Fruit fly (Drosophila melanogaster): Measurements from ENCODE around the gene TM9SF2.

TM9SF2 gene

dm6 chr2L:20780768-20781167 lies 46.7 kb upstream of the TM9SF2 start (continued):
- TF ChIP-seq CG11398 (GFP tag; optimal IDR thresholded peaks at IDR 0.05) (peak; percentile 75), Hmr (GFP tag; optimal IDR thresholded peaks at IDR 0.05) (peak; percentile 82), CG10462 (GFP tag; optimal IDR thresholded peaks at IDR 0.05) (no peak), Dbx (GFP tag; IDR thresholded peaks at IDR 0.05) (peak; percentile 11; the same call in 1 of the 3 replicates), Blimp-1 (GFP tag; optimal IDR thresholded peaks at IDR 0.05) (peak; percentile 50), CG5953 (GFP tag; IDR thresholded peaks at IDR 0.05) (peak; percentile 52; the same call in 1 of the 2 replicates), CG6854 (GFP tag; optimal IDR thresholded peaks at IDR 0.05) (peak; percentile 17), CG6175 (GFP tag; IDR thresholded peaks at IDR 0.05) (no peak), CG8765 (GFP tag; IDR thresholded peaks at IDR 0.05) (no peak), CG7987 (GFP tag; optimal IDR thresholded peaks at IDR 0.05) (peak; percentile 91), HLH4C (GFP tag; IDR thresholded peaks at IDR 0.05; ENCODE audit: partially characterized antibody) (no peak), MESR4 (GFP tag; optimal IDR thresholded peaks at IDR 0.05) (no peak), CG4707 (GFP tag; optimal IDR thresholded peaks at IDR 0.05) (peak; percentile 61), Neu2 (GFP tag; optimal IDR thresholded peaks at IDR 0.05; ENCODE audit: borderline replicate concordance) (no peak), Meics (GFP tag; optimal IDR thresholded peaks at IDR 0.05) (peak; percentile 73), CG12155 (GFP tag; optimal IDR thresholded peaks at IDR 0.05) (no peak), CG2199 (GFP tag; IDR thresholded peaks at IDR 0.05) (no peak), Fer3 (tag; optimal IDR thresholded peaks at IDR 0.05) (peak; percentile 57), crp (GFP tag; optimal IDR thresholded peaks at IDR 0.05) (peak in 1 of 2 experiments; percentile 13), Scr (GFP tag; IDR thresholded peaks at IDR 0.05; ENCODE audit: partially characterized antibody) (no peak), CG10431 (GFP tag; optimal IDR thresholded peaks at IDR 0.05) (peak; percentile 26), BEAF-32 (GFP tag; optimal IDR thresholded peaks at IDR 0.05) (no peak), Mes4 (GFP tag; optimal IDR thresholded peaks at IDR 0.05) (peak; percentile 42), Sox102F (GFP tag; optimal IDR thresholded peaks at IDR 0.05) (peak; percentile 62), D19A (tag; optimal IDR thresholded peaks at IDR 0.05) (peak; percentile 29), bigmax (GFP tag; optimal IDR thresholded peaks at IDR 0.05) (peak; percentile 56), CG12104 (GFP tag; optimal IDR thresholded peaks at IDR 0.05) (peak; percentile 73), CG12659 (GFP tag; optimal IDR thresholded peaks at IDR 0.05) (peak; percentile 52), Ravus (GFP tag; IDR thresholded peaks at IDR 0.05) (no peak), CG9817 (tag; optimal IDR thresholded peaks at IDR 0.05) (peak; percentile 9), CG4328 (GFP tag; optimal IDR thresholded peaks at IDR 0.05) (peak; percentile 44), CG14667 (GFP tag; IDR thresholded peaks at IDR 0.05) (no peak), twi (tag; optimal IDR thresholded peaks at IDR 0.05) (peak; percentile 65), lola (GFP tag; optimal IDR thresholded peaks at IDR 0.05) (peak in 1 of 3 experiments; percentile 53), tup (GFP tag; optimal IDR thresholded peaks at IDR 0.05) (peak; percentile 18), Ssrp (tag; optimal IDR thresholded peaks at IDR 0.05) (no peak), inv (GFP tag; IDR thresholded peaks at IDR 0.05; ENCODE audit: partially characterized antibody) (no peak), CG15269 (tag; optimal IDR thresholded peaks at IDR 0.05) (peak; percentile 57), zf30C (GFP tag; optimal IDR thresholded peaks at IDR 0.05) (no peak), vnd (GFP tag; IDR thresholded peaks at IDR 0.05; ENCODE audit: partially characterized antibody) (no peak), NC2β (GFP tag; optimal IDR thresholded peaks at IDR 0.05) (peak; percentile 50), Sox100B (GFP tag; optimal IDR thresholded peaks at IDR 0.05) (peak; percentile 37), NfI (GFP tag; optimal IDR thresholded peaks at IDR 0.05) (peak; percentile 35), z (GFP tag; IDR thresholded peaks at IDR 0.05) (no peak), Oli (tag; optimal IDR thresholded peaks at IDR 0.05) (peak; percentile 28), sob (GFP tag; IDR thresholded peaks at IDR 0.05) (peak; percentile 53; the same call in 1 of the 2 replicates), maf-S (GFP tag; optimal IDR thresholded peaks at IDR 0.05) (peak; percentile 50), CG7745 (tag; optimal IDR thresholded peaks at IDR 0.05) (peak; percentile 16), CG6813 (GFP tag; optimal IDR thresholded peaks at IDR 0.05) (peak; percentile 88)
